Worm (Caenorhabditis elegans): ENCODE measurements around the gene Y45G5AM.9.

Y45G5AM.9 gene

DNA sequence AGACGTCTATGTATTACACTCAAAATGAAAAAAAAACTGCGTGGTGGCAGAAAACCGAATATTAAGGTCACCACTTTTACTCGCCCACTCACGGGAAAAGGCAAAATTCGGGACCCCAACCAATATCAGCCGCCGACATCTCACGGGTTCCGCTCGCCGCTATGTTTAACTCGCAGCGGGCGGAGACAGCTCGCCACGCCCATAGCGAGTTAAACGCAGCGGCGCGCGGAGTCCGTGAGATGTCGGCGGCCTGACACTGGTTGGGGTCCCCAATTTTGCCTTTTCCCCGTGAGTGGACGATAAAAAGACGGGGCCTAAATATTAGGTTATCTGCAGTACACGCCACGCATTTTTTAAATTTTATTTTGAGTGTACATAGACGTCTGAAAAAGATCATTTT, 11.9 kb downstream of the Y45G5AM.9 start (continued):
- peak; percentile 72 for TF ChIP-seq set-16 (GFP tag; IDR thresholded peaks at IDR 0.05)
- TF ChIP-seq nhr-6 (tag; optimal IDR thresholded peaks at IDR 0.05) = no peak

DNA sequence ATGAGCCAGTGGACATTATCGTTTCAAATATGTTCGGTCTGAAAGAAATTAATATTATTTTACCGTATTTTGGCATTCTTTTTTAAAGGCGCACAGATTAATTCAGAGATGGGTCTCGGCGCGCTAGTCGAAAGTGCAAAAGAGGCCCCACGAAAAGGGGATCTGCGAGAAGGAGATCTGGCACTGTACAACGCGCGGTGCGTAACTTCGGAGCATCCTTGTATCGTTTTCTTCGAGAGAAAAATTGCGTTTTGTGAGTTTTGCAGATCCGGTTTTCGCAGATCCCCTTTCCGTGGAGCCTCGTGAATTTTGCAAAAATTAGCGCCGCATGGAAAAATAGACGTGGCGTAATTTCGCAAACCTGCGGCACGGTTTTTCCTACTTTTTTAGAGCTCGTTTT, 12.7 kb downstream of the Y45G5AM.9 start:
- TF ChIP-seq dmd-8 (GFP tag; IDR thresholded peaks at IDR 0.05) (no peak), ZK337.2 (GFP tag; IDR thresholded peaks at IDR 0.05) (no peak), pha-4 (GFP tag; IDR thresholded peaks at IDR 0.05) (no peak), pha-4 (tag; optimal IDR thresholded peaks at IDR 0.05) (no peak), F26F4.8 (GFP tag; conservative IDR thresholded peaks at IDR 0.05) (no peak), tra-1 (GFP tag; IDR thresholded peaks at IDR 0.05) (no peak), saeg-2 (GFP tag; IDR thresholded peaks at IDR 0.05) (no peak), ama-1 (optimal IDR thresholded peaks at IDR 0.05) (no peak), nhr-10 (tag; optimal IDR thresholded peaks at IDR 0.05) (no peak), nhr-28 (tag; optimal IDR thresholded peaks at IDR 0.05) (no peak), egl-27 (tag; optimal IDR thresholded peaks at IDR 0.05) (no peak)

DNA sequence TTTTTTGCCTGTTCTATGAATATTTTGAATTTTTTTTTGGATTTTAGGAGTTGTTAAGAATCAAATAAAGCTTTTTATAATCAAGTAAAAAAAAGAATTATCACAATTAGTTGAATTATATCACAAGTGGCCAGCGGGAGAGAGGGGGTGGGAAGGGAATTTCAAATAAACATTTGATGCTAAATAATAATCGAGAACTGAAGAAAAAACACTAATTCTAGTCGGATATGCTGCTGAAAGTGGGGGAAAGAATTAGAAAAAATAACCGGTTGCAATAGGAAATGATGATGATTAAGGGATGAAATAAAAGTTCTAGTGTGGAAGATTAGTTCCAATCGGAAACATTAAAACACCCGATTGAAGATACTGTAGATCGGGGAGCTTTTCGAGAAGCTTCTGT, 13.2 kb downstream of the Y45G5AM.9 start:
- TF ChIP-seq F26F4.8 (GFP tag; conservative IDR thresholded peaks at IDR 0.05) (no peak), hmg-1.1 (GFP tag; IDR thresholded peaks at IDR 0.05) (no peak), Y75B8A.6 (GFP tag; IDR thresholded peaks at IDR 0.05) (no peak), ces-1 (GFP tag; optimal IDR thresholded peaks at IDR 0.05) (no peak), aha-1 (tag) (peak; percentile 98)

DNA sequence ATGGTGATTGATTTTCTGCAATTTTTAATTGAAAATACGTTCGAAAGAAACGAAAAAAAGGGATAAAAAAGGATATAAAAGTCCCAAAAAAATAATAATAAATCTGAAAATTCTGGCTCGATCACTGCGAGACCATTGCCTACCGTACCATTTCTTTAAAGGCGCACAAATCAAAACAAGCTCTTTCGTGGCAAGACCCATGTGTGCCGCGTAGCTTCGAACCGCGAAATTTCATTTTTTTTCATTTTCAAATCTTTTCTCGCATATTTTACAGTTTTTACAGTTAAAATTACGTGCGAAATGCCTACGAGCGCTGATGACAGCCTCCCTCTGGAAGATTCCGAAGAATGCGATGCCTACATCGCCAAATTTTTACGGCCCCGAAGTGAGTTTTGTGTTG, 18.8 kb downstream of the Y45G5AM.9 start, which contains the start of the genes coh-4 and pid-5:
coh-4 (minus strand) TSS at position 17 of the 400 bp plus-strand sequence.
pid-5 (plus strand) TSS at position 259 of the 400 bp plus-strand sequence.
- TF ChIP-seq dpl-1 (GFP tag; optimal IDR thresholded peaks at IDR 0.05) (no peak), aly-2 (tag; optimal IDR thresholded peaks at IDR 0.05) (no peak), snpc-1.2 (GFP tag; IDR thresholded peaks at IDR 0.05) (peak; percentile 56; the same call in 1 of the 2 replicates), ztf-7 (tag; optimal IDR thresholded peaks at IDR 0.05) (no peak), lin-38 (GFP tag; IDR thresholded peaks at IDR 0.05) (peak; percentile 81), unc-130 (GFP tag; optimal IDR thresholded peaks at IDR 0.05) (peak; percentile 90), mdt-29 (GFP tag; IDR thresholded peaks at IDR 0.05) (0 out of 2 replicates have a peak, but pooled peaks have one; percentile 15), F49E8.2 (tag; optimal IDR thresholded peaks at IDR 0.05; ENCODE audit: borderline replicate concordance) (peak; percentile 93), Y48G9A.11 (GFP tag; IDR thresholded peaks at IDR 0.05) (peak; percentile 55; the same call in 1 of the 2 replicates), hmg-1.1 (GFP tag; IDR thresholded peaks at IDR 0.05) (no peak)

DNA sequence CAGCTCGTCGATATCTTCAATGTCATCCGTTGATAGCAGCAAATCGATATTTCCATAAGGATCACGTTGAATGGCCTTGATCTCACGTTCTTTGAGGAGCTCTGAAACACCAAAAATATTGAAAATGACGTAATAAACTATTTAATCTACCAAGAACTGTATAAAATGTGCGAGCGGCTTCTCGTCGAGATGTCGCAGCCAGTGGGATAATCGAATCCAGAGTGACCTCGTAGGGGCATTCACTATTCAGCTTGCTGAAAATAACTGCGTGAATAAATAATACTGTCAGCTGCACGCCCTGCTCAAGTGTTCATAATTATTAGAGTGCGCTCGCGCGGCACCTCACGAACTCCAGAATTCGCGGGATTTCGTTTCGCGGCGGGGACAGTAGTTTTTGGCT, 24.3 kb downstream of the Y45G5AM.9 start, which contains the start of gene Y45G5AM.7:
Y45G5AM.7 (minus strand) TSS at position 101 of the 400 bp plus-strand sequence.
- no peak for TF ChIP-seq tag-97 (GFP tag; IDR thresholded peaks at IDR 0.05)
- no peak for TF ChIP-seq attf-4 (tag; optimal IDR thresholded peaks at IDR 0.05)
- no peak for TF ChIP-seq R02D3.7 (tag; optimal IDR thresholded peaks at IDR 0.05)
- no peak for TF ChIP-seq skn-1 (tag; optimal IDR thresholded peaks at IDR 0.05)
- no peak for TF ChIP-seq dmd-6 (GFP tag; IDR thresholded peaks at IDR 0.05)
- no peak for TF ChIP-seq jun-1 (tag; optimal IDR thresholded peaks at IDR 0.05)
- TF ChIP-seq ctbp-1 (GFP tag; IDR thresholded peaks at IDR 0.05) = no peak

DNA sequence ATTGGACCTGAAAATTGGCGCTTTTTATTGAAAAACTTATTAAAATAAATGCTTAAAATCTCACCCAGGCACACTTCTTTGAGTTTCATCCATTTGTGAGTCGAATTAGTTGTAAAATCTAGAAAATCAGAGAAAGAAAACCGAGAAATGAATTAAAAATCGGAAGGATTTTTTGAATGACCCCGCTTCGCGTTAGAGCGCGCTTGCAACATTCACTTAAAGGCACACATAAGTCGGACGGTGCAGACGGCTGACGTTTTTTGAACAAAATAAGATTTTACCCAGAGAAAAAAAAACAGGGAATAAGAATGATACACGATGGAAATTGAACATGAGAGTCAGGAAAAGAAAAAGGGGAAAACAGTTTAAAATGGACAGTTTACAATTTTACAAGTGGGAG, 24.8 kb downstream of the Y45G5AM.9 start:
- TF ChIP-seq hif-1 (tag; optimal IDR thresholded peaks at IDR 0.05) = no peak
- peak; percentile 83 for TF ChIP-seq lin-38 (GFP tag; IDR thresholded peaks at IDR 0.05)
